Fruit fly (Drosophila melanogaster): ENCODE results near the gene PIG-F.

Gene PIG-F

DNA sequence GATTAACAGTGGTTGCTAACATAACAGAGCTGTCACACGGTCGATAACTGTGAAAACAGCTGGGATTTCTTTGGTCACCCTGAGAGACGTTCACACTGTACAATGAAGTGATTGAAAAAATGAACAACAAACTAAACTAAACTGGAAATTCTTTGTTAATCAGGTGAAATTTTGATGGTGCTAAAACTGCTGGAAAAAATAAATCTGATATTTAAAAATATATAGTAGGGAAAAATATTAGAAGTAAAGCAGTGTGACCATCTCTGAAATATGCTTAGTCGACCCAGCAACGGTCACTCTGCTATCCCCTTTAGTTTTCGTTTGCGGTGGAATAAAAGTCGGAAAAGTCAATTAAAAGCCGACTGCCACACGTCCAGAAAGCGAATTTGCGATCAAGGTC, 26.3 kb upstream of the PIG-F start, which contains the start of the genes CG9231 and CG9330 (continued):
- no peak for TF ChIP-seq CG10274 (GFP tag; optimal IDR thresholded peaks at IDR 0.05)
- no peak for TF ChIP-seq fd64A (GFP tag; optimal IDR thresholded peaks at IDR 0.05)
- TF ChIP-seq ftz-f1 (GFP tag; optimal IDR thresholded peaks at IDR 0.05) = peak; percentile 57
- TF ChIP-seq CG17359 (tag; optimal IDR thresholded peaks at IDR 0.05) = no peak
- TF ChIP-seq CG2202 (tag; optimal IDR thresholded peaks at IDR 0.05) = no peak
- no peak for TF ChIP-seq CG1647 (GFP tag; optimal IDR thresholded peaks at IDR 0.05)
- no peak for TF ChIP-seq CG4707 (GFP tag; optimal IDR thresholded peaks at IDR 0.05)
- no peak for TF ChIP-seq sqz (GFP tag; optimal IDR thresholded peaks at IDR 0.05)
- TF ChIP-seq jing (GFP tag; optimal IDR thresholded peaks at IDR 0.05) = no peak
- TF ChIP-seq Dip2 (GFP tag; IDR thresholded peaks at IDR 0.05) = no peak
- TF ChIP-seq Oli (tag; optimal IDR thresholded peaks at IDR 0.05) = no peak
- no peak for TF ChIP-seq CG12299 (tag; optimal IDR thresholded peaks at IDR 0.05)
- TF ChIP-seq prd (optimal IDR thresholded peaks at IDR 0.05) = no peak
- TF ChIP-seq prd (GFP tag; IDR thresholded peaks at IDR 0.05) = no peak
- no peak for TF ChIP-seq shn (GFP tag; optimal IDR thresholded peaks at IDR 0.05)
- TF ChIP-seq hth (optimal IDR thresholded peaks at IDR 0.05) = no peak
- no peak for TF ChIP-seq CG10654 (GFP tag; optimal IDR thresholded peaks at IDR 0.05)
- no peak for TF ChIP-seq Vsx1 (GFP tag; optimal IDR thresholded peaks at IDR 0.05)
- TF ChIP-seq Sox102F (GFP tag; optimal IDR thresholded peaks at IDR 0.05) = peak; percentile 11
- no peak for TF ChIP-seq sr (GFP tag; IDR thresholded peaks at IDR 0.05)
- TF ChIP-seq wdn (GFP tag; IDR thresholded peaks at IDR 0.05) = no peak
- TF ChIP-seq Abd-B (GFP tag; optimal IDR thresholded peaks at IDR 0.05) = no peak
- no peak for TF ChIP-seq dm (GFP tag; optimal IDR thresholded peaks at IDR 0.05)
- no peak for TF ChIP-seq kay (GFP tag; optimal IDR thresholded peaks at IDR 0.05)
- no peak for TF ChIP-seq CG4424 (GFP tag; optimal IDR thresholded peaks at IDR 0.05)
- TF ChIP-seq mirr (GFP tag; optimal IDR thresholded peaks at IDR 0.05) = no peak
- no peak for TF ChIP-seq CG32767 (GFP tag; IDR thresholded peaks at IDR 0.05)
- no peak for TF ChIP-seq CG15073 (GFP tag; optimal IDR thresholded peaks at IDR 0.05)
- TF ChIP-seq cg (GFP tag; optimal IDR thresholded peaks at IDR 0.05) = no peak
- TF ChIP-seq CG18619 (GFP tag; optimal IDR thresholded peaks at IDR 0.05) = no peak
- no peak for TF ChIP-seq CG5245 (GFP tag; optimal IDR thresholded peaks at IDR 0.05)
- no peak for TF ChIP-seq mld (GFP tag; IDR thresholded peaks at IDR 0.05; ENCODE audit: partially characterized antibody)
- TF ChIP-seq CG13424 (tag; optimal IDR thresholded peaks at IDR 0.05) = peak; percentile 16
- TF ChIP-seq Mrtf (GFP tag; IDR thresholded peaks at IDR 0.05) = no peak
- TF ChIP-seq pita (GFP tag; optimal IDR thresholded peaks at IDR 0.05) = no peak
- TF ChIP-seq CG5180 (GFP tag; optimal IDR thresholded peaks at IDR 0.05) = no peak
- no peak for TF ChIP-seq pros (GFP tag; optimal IDR thresholded peaks at IDR 0.05)
- no peak for TF ChIP-seq wek (GFP tag; optimal IDR thresholded peaks at IDR 0.05)
- TF ChIP-seq CG12071 (GFP tag; optimal IDR thresholded peaks at IDR 0.05) = no peak
- no peak for TF ChIP-seq psq (GFP tag; optimal IDR thresholded peaks at IDR 0.05)
- no peak for TF ChIP-seq Dip3 (GFP tag; optimal IDR thresholded peaks at IDR 0.05)
- peak; percentile 88 for TF ChIP-seq CG17802 (tag; optimal IDR thresholded peaks at IDR 0.05)
- TF ChIP-seq chinmo (GFP tag; IDR thresholded peaks at IDR 0.05; ENCODE audit: partially characterized antibody) = no peak
- TF ChIP-seq CG11696 (GFP tag; IDR thresholded peaks at IDR 0.05) = no peak
- no peak for TF ChIP-seq corto (GFP tag; optimal IDR thresholded peaks at IDR 0.05)
- no peak for TF ChIP-seq CG32772 (GFP tag; IDR thresholded peaks at IDR 0.05)
- TF ChIP-seq YL-1 (GFP tag; optimal IDR thresholded peaks at IDR 0.05) = peak; percentile 92
- TF ChIP-seq CG7556 (GFP tag; optimal IDR thresholded peaks at IDR 0.05) = no peak
- TF ChIP-seq CG6689 (GFP tag; IDR thresholded peaks at IDR 0.05) = no peak
- no peak for TF ChIP-seq kah (GFP tag; optimal IDR thresholded peaks at IDR 0.05)
- peak; percentile 86 for TF ChIP-seq CG9797 (GFP tag; optimal IDR thresholded peaks at IDR 0.05)
- no peak for TF ChIP-seq Six4 (GFP tag; optimal IDR thresholded peaks at IDR 0.05)
- no peak for TF ChIP-seq dysf (GFP tag; IDR thresholded peaks at IDR 0.05)

Measured in whole organism, embryonic.